Fruit fly (Drosophila melanogaster): ENCODE measurements around the gene zfh1.
A peak's percentile ranks its signal among the peaks of the same experiment; 100 is the strongest.

Gene zfh1

DNA sequence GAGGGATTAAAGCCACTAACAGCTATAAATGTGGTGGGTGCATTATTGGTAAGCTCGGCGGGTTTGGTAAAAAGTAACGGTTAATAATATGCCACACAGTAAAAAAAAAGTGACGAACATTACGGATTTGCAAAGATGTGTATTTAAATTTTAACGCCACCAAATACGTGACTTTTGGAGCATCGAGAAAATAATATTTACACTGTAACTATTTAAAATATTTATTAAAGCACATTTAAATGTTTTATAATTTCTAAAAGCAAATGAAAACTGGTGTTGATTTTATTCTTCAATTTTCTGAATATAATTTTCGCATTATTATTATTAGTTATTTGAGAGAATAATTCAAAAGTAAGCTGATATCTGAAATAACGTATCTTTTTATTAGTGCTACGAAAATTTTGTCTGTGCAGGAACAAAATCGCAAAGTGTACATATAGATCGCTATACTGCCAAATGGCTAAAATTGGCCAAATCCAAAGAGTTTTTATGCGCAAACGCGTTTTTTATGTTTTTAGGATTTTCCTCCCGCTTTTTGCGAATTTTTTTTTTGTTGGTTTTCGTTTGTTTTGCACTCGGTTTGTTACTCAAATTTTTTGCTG is 62.8 kb downstream of the zfh1 start:
- TF ChIP-seq Hr83 (GFP tag; optimal IDR thresholded peaks at IDR 0.05; ENCODE audit: poor library complexity, severe bottlenecking) (no peak), foxo (GFP tag; optimal IDR thresholded peaks at IDR 0.05) (peak in 1 of 2 experiments; percentile 7)

DNA sequence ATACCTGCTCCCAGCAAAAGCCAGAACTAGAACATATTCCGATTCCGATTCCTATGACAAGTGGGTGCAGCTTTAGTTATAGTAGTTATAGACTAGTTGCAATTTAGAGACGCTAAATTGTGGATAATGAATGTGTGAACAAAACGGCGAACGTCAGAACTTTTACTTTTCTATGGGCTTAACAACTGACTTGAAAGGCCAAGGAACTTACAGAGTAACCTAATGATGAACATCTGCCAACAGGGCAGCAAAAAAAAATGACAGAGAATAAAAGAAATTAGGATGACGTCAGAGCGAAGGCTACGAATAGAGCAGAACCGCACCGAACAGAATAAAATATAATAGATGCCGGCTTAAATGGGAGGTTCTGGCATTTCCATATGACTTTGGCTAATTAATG is 66.4 kb downstream of the zfh1 start:
- TF ChIP-seq Sp1 (GFP tag; optimal IDR thresholded peaks at IDR 0.05): no peak
- no peak for TF ChIP-seq Rel (GFP tag; optimal IDR thresholded peaks at IDR 0.05)
- TF ChIP-seq Rel (tag; optimal IDR thresholded peaks at IDR 0.05): no peak

DNA sequence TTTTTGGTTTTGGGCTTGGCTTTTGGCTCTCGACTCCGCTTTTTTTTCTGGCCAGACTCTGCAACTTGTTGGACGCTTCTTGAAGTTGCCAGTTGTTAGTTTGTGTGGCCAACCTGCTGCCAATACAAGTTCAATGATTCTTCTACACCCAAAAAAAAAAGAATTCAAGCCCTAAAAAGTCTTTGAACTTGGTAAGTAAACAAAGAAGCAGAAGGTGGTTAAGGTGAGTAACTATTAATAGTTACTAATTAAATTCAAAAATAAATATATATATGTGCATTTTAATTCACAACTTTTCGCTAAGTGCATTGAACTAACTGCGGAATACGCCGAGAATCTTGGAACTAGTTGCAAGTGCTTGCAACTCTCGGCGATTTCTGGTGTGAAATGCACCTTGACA is 67.4 kb downstream of the zfh1 start:
- TF ChIP-seq fru (GFP tag; optimal IDR thresholded peaks at IDR 0.05) (peak; percentile 19), ey (GFP tag; optimal IDR thresholded peaks at IDR 0.05) (peak; percentile 4), Hnf4 (GFP tag; optimal IDR thresholded peaks at IDR 0.05) (peak; percentile 40), OdsH (GFP tag; optimal IDR thresholded peaks at IDR 0.05) (peak; percentile 46), h (GFP tag; optimal IDR thresholded peaks at IDR 0.05) (peak; percentile 50), foxo (GFP tag; optimal IDR thresholded peaks at IDR 0.05) (peak in 1 of 2 experiments; percentile 66), dmrt93B (GFP tag; optimal IDR thresholded peaks at IDR 0.05) (no peak), Dfd (GFP tag; optimal IDR thresholded peaks at IDR 0.05) (no peak), N (GFP tag; optimal IDR thresholded peaks at IDR 0.05) (no peak), Vsx2 (GFP tag; optimal IDR thresholded peaks at IDR 0.05; ENCODE audit: partially characterized antibody) (no peak), psq (GFP tag; optimal IDR thresholded peaks at IDR 0.05) (peak; percentile 39), CG9705 (GFP tag; optimal IDR thresholded peaks at IDR 0.05) (no peak), rgr (GFP tag; optimal IDR thresholded peaks at IDR 0.05) (peak; percentile 59), brk (GFP tag; optimal IDR thresholded peaks at IDR 0.05) (peak; percentile 17), usp (GFP tag; optimal IDR thresholded peaks at IDR 0.05) (no peak), lola (GFP tag; optimal IDR thresholded peaks at IDR 0.05) (no peak), pan (optimal IDR thresholded peaks at IDR 0.05) (no peak), Jra (GFP tag; optimal IDR thresholded peaks at IDR 0.05) (no peak), Sp1 (GFP tag; optimal IDR thresholded peaks at IDR 0.05) (peak; percentile 16)

Data from whole organism, wandering third instar larva.